Worm (Caenorhabditis elegans) whole organism, dauer: ENCODE data around the gene C50B8.6.

Source experiments
- unc-62 ChIP-seq: sonication (generic microtip); optimal IDR thresholded peaks from 2 replicates; lab custom pipeline; 2017; ENCODE audit warnings: missing biosample characterization, missing genetic modification reagents, missing genetic modification characterization

C50B8.6 gene

ce11 chrV:13624424-13624823 lies 45.7 kb downstream of the C50B8.6 start, which contains the start of gene F53F4.11:
Gene F53F4.11 (minus strand): TSS chrV:13624524.
- TF ChIP-seq unc-62 (GFP tag; lab: Kevin White, UChicago): no peak

- TF ChIP-seq unc-62 (GFP tag; lab: Kevin White, UChicago): no peak
These were observed 46.8 kb downstream of the C50B8.6 start, which contains the start of the genes nduv-2 and F53F4.12 for ce11 chrV:13625517-13626097. Gene nduv-2 (minus strand): TSS chrV:13625567. Gene F53F4.12 (plus strand): TSS chrV:13626047.

DNA sequence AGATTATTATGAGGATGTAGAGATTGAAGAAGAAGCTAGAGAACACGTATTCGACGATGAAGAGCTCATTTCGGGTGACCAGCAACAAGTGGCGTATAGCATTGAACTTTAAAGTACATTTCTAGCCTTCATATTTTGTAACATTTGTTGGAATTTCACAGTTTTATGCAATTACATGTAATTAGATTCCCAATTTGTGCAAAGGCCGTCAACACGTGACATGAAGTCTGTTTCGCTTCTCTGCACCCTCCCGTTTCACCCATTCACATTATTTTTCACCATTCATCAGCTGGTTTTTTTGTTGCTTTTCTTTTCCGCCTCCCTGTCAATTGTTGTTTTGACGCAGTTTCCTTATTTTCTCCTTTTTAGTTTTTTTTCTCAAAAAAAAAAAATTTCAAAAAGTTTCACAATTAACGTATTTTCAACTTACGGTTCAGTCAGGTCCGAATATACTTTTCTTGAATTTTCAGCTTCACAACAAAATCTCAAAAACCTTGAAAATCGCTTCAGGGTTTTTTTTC lies 48.4 kb downstream of the C50B8.6 start, which contains the start of gene sde-2:
TSS of gene sde-2 (plus strand) at position 471 of the 521 bp plus-strand sequence.
- no peak for TF ChIP-seq unc-62 (GFP tag; lab: Kevin White, UChicago)
